Fruit fly (Drosophila melanogaster) whole organism, pupa: ENCODE results near the gene CG13907.

Source experiments
- CG17806 ChIP-seq: fragments of 200-800 bp; sonication (Bioruptor generic); optimal IDR thresholded peaks from 2 replicates; lab custom pipeline; 2018; ENCODE audit warnings: missing biosample characterization, mild to moderate bottlenecking, missing genetic modification characterization, moderate library complexity
- CG32121 ChIP-seq: fragments of 200-800 bp; sonication (Bioruptor generic); IDR thresholded peaks from 2 replicates; pipeline ENCODE4 v1.3.6; 2022; ENCODE audit warnings: missing biosample characterization, missing genetic modification characterization
- CG34367 ChIP-seq: fragments of 200-800 bp; sonication (Bioruptor generic); optimal IDR thresholded peaks from 2 replicates; lab custom pipeline; 2018; ENCODE audit warnings: missing biosample characterization, mild to moderate bottlenecking, missing genetic modification characterization
- Pif1A ChIP-seq: fragments of 200-800 bp; sonication (Bioruptor generic); optimal IDR thresholded peaks from 3 replicates; lab custom pipeline; 2016; ENCODE audit warnings: missing biosample characterization, missing genetic modification characterization
- fd96Ca ChIP-seq: fragments of 200-800 bp; sonication (Bioruptor generic); IDR thresholded peaks from 3 replicates; pipeline ENCODE4 v1.3.6; 2022; ENCODE audit warnings: missing biosample characterization, missing genetic modification characterization

dm6 chr3L:851061-851460, 30.8 kb downstream of the CG13907 start, which contains the start of gene Dci:
- no peak for TF ChIP-seq CG34367 (tag; lab: Kevin White, UChicago)
- no peak for TF ChIP-seq Pif1A
- peak; percentile 69 for TF ChIP-seq CG32121 (GFP tag; lab: Robert Waterston, UW)
- peak; percentile 72 for TF ChIP-seq fd96Ca
- peak; percentile 41 for TF ChIP-seq CG17806 (tag; lab: Kevin White, UChicago)
